Fruit fly (Drosophila melanogaster): Measurements from ENCODE around the gene msd5.
A peak's percentile ranks its signal among the peaks of the same experiment; 100 is the strongest.

msd5 gene

DNA sequence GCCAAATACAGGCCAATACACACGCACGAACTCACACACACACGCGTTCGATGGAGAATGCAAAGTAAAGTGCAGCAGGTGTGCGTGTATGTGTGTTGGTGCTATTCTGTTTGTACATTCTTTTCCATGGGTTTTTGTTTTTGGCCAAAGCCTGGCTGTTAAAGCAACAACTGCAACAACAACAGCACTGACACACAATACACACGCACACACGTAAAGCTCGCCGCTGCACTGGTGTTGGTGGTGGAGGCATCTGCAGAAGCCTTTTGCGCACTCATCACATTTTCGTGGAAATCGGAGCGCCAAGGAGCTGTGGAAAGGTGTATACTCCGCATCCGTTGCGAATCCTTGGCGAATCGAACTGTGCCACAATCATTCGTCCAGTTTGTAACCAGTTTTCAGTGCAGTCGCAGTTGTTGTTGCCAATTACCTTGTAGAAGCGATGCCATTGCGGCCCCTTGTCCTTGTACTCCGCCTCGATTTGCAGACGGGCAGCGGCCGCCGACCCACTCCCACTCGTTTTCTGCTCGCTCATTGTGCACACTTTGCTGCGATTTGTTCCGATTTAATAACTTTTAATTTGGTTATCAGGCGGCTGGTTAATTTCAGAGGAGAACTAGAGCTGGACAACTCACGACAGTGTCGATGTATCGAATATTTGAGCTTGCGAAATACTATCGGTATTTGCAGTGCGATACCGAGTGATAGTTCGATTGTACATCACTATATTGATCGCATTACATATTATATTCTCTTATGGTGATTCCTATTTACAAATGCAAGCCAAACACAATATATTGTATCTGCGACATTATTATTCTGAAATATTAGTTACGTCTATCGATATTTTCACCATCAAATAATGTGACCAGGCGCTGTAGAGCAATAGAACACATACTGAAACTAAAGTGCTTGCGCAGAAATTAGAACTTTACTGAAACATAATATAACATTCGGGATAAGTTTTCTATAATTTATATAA is 17.3 kb upstream of the msd5 start (continued):
- TF ChIP-seq zf30C (GFP tag; optimal IDR thresholded peaks at IDR 0.05) (no peak), CG9876 (GFP tag; optimal IDR thresholded peaks at IDR 0.05) (no peak), fd102C (GFP tag; optimal IDR thresholded peaks at IDR 0.05) (no peak), HmgZ (tag; optimal IDR thresholded peaks at IDR 0.05) (peak; percentile 40), ewg (GFP tag; optimal IDR thresholded peaks at IDR 0.05) (peak; percentile 55), CG15011 (GFP tag; optimal IDR thresholded peaks at IDR 0.05) (no peak), Abd-B (GFP tag; optimal IDR thresholded peaks at IDR 0.05) (no peak), CG8089 (GFP tag; optimal IDR thresholded peaks at IDR 0.05) (no peak), mirr (GFP tag; optimal IDR thresholded peaks at IDR 0.05) (no peak), Fer3 (tag; optimal IDR thresholded peaks at IDR 0.05) (peak; percentile 17), tna (GFP tag; IDR thresholded peaks at IDR 0.05; ENCODE audit: partially characterized antibody) (peak; percentile 94), Hmx (GFP tag; optimal IDR thresholded peaks at IDR 0.05) (peak; percentile 12), CG4328 (GFP tag; optimal IDR thresholded peaks at IDR 0.05) (no peak), CG1024 (GFP tag; IDR thresholded peaks at IDR 0.05) (no peak), CG30020 (tag; optimal IDR thresholded peaks at IDR 0.05) (peak; percentile 53), H15 (GFP tag; IDR thresholded peaks at IDR 0.05) (no peak), CoRest (tag; optimal IDR thresholded peaks at IDR 0.05) (peak; percentile 69), Asciz (GFP tag; optimal IDR thresholded peaks at IDR 0.05) (no peak), ab (GFP tag; optimal IDR thresholded peaks at IDR 0.05) (no peak), trem (tag; optimal IDR thresholded peaks at IDR 0.05) (peak; percentile 54), scrt (GFP tag; optimal IDR thresholded peaks at IDR 0.05) (peak; percentile 15), maf-S (GFP tag; optimal IDR thresholded peaks at IDR 0.05) (peak; percentile 35), CG14965 (GFP tag; optimal IDR thresholded peaks at IDR 0.05; ENCODE audit: borderline replicate concordance) (no peak), CTCF (GFP tag; optimal IDR thresholded peaks at IDR 0.05) (no peak), knrl (GFP tag; IDR thresholded peaks at IDR 0.05; ENCODE audit: partially characterized antibody) (peak; percentile 98), Dip2 (GFP tag; IDR thresholded peaks at IDR 0.05) (no peak), dan (GFP tag; IDR thresholded peaks at IDR 0.05) (no peak), Oli (tag; optimal IDR thresholded peaks at IDR 0.05) (peak; percentile 0), seq (GFP tag; IDR thresholded peaks at IDR 0.05) (no peak), CG17186 (GFP tag; optimal IDR thresholded peaks at IDR 0.05) (peak; percentile 33), Atf-2 (GFP tag; optimal IDR thresholded peaks at IDR 0.05) (no peak), Doc3 (GFP tag; IDR thresholded peaks at IDR 0.05; ENCODE audit: partially characterized antibody) (peak; percentile 98), YL-1 (GFP tag; optimal IDR thresholded peaks at IDR 0.05) (no peak), mld (GFP tag; IDR thresholded peaks at IDR 0.05; ENCODE audit: partially characterized antibody) (peak; percentile 98), CG12659 (GFP tag; optimal IDR thresholded peaks at IDR 0.05) (peak; percentile 60), Fer2 (tag; optimal IDR thresholded peaks at IDR 0.05) (no peak), insv (GFP tag; optimal IDR thresholded peaks at IDR 0.05) (peak in 1 of 2 experiments; percentile 94), pan (optimal IDR thresholded peaks at IDR 0.05) (no peak), pan (GFP tag; optimal IDR thresholded peaks at IDR 0.05 in 1 of 2, IDR thresholded peaks at IDR 0.05 in 1 of 2) (no peak), CG10209 (GFP tag; optimal IDR thresholded peaks at IDR 0.05) (peak; percentile 1), hb (GFP tag; IDR thresholded peaks at IDR 0.05; ENCODE audit: partially characterized antibody) (peak; percentile 98), CG8478 (optimal IDR thresholded peaks at IDR 0.05) (peak; percentile 94), CG10654 (GFP tag; optimal IDR thresholded peaks at IDR 0.05) (no peak), CG7839 (tag; optimal IDR thresholded peaks at IDR 0.05) (peak; percentile 42), CG17385 (GFP tag; optimal IDR thresholded peaks at IDR 0.05) (no peak), lbe (GFP tag; optimal IDR thresholded peaks at IDR 0.05) (peak; percentile 47), Ssrp (tag; optimal IDR thresholded peaks at IDR 0.05) (peak; percentile 6), CG9932 (GFP tag; IDR thresholded peaks at IDR 0.05) (peak; percentile 81), Rx (GFP tag; IDR thresholded peaks at IDR 0.05) (no peak)

Measured in whole organism, embryonic.